Worm (Caenorhabditis elegans) whole organism, late embryonic: ENCODE measurements around the gene F53F8.7.

Experiments used
- F13H6.1 ChIP-seq: sonication (generic microtip); optimal IDR thresholded peaks from 2 replicates; lab custom pipeline; 2016; ENCODE audit warnings: missing genetic modification characterization, missing compliant biosample characterization
- K09A11.1 ChIP-seq: sonication (generic microtip); optimal IDR thresholded peaks from 2 replicates; lab custom pipeline; 2017; ENCODE audit warnings: antibody characterized with exemption, mild to moderate bottlenecking, missing genetic modification characterization, missing compliant biosample characterization; ENCODE audit not compliant: insufficient read depth
- ceh-2 ChIP-seq: sonication (generic microtip); optimal IDR thresholded peaks from 2 replicates; lab custom pipeline; 2016; ENCODE audit warnings: missing genotype, missing genetic modification characterization, missing compliant biosample characterization
- ceh-22 ChIP-seq: sonication (generic microtip); optimal IDR thresholded peaks from 2 replicates; lab custom pipeline; 2017; ENCODE audit warnings: missing biosample characterization, missing genetic modification characterization
- ceh-24 ChIP-seq: sonication (generic microtip); optimal IDR thresholded peaks from 2 replicates; lab custom pipeline; 2016; ENCODE audit warnings: mild to moderate bottlenecking, missing genetic modification characterization, missing compliant biosample characterization
- ceh-31 ChIP-seq: sonication (generic microtip); optimal IDR thresholded peaks from 2 replicates; lab custom pipeline; 2016; ENCODE audit warnings: missing genetic modification characterization, missing compliant biosample characterization
- ceh-34 ChIP-seq: sonication (generic microtip); optimal IDR thresholded peaks from 2 replicates; lab custom pipeline; 2016; ENCODE audit warnings: mild to moderate bottlenecking, missing genetic modification characterization, missing compliant biosample characterization
- ceh-45 ChIP-seq: fragments of 200-800 bp; sonication (Bioruptor generic); IDR thresholded peaks from 2 replicates; pipeline ENCODE4 v1.3.6; 2022; ENCODE audit warnings: missing genetic modification reagents, missing genetic modification characterization, missing compliant biosample characterization
- ceh-48 ChIP-seq: sonication (generic microtip); optimal IDR thresholded peaks from 2 replicates; lab custom pipeline; 2016; ENCODE audit warnings: missing genetic modification characterization, inconsistent platforms, missing compliant biosample characterization
- ceh-9 ChIP-seq: sonication (generic microtip); optimal IDR thresholded peaks from 2 replicates; lab custom pipeline; 2016; ENCODE audit warnings: mild to moderate bottlenecking, missing genetic modification characterization, inconsistent platforms, missing compliant biosample characterization
- dve-1 ChIP-seq: sonication (generic microtip); optimal IDR thresholded peaks from 2 replicates; lab custom pipeline; 2017; ENCODE audit warnings: antibody characterized with exemption, mild to moderate bottlenecking, missing genetic modification characterization, missing compliant biosample characterization
- elt-2 ChIP-seq: sonication (generic microtip); optimal IDR thresholded peaks from 2 replicates; lab custom pipeline; 2016; ENCODE audit warnings: missing genetic modification reagents, missing genetic modification characterization, missing compliant biosample characterization
- ets-4 ChIP-seq: sonication (generic microtip); optimal IDR thresholded peaks from 2 replicates; lab custom pipeline; 2016; ENCODE audit warnings: missing genetic modification characterization, missing compliant biosample characterization
- eyg-1 ChIP-seq: sonication (generic microtip); optimal IDR thresholded peaks from 2 replicates; lab custom pipeline; 2016; ENCODE audit warnings: missing genotype, missing genetic modification characterization, missing compliant biosample characterization
- fkh-10 ChIP-seq: fragments of 150-350 bp; optimal IDR thresholded peaks from 2 replicates; lab custom pipeline; 2014; ENCODE audit warnings: missing biosample characterization, missing genetic modification reagents, missing genetic modification characterization
- hlh-13 ChIP-seq: fragments of 200-800 bp; sonication (Bioruptor generic); optimal IDR thresholded peaks from 2 replicates; lab custom pipeline; 2018; ENCODE audit warnings: mild to moderate bottlenecking, missing genetic modification characterization, missing compliant biosample characterization
- hlh-30 ChIP-seq: sonication (generic microtip); optimal IDR thresholded peaks from 2 replicates; lab custom pipeline; 2017; ENCODE audit warnings: antibody characterized with exemption, missing genetic modification characterization, missing compliant biosample characterization; ENCODE audit not compliant: insufficient read depth
- hlh-8 ChIP-seq: sonication (generic microtip); optimal IDR thresholded peaks from 2 replicates; lab custom pipeline; 2016; ENCODE audit warnings: missing genotype, missing genetic modification characterization, missing compliant biosample characterization
- lim-6 ChIP-seq: sonication (generic microtip); optimal IDR thresholded peaks from 2 replicates; lab custom pipeline; 2016; ENCODE audit warnings: missing genetic modification characterization, missing compliant biosample characterization
- lin-11 ChIP-seq: fragments of 200-800 bp; sonication (Bioruptor generic); optimal IDR thresholded peaks from 2 replicates; lab custom pipeline; 2018; ENCODE audit warnings: mild to moderate bottlenecking, missing genetic modification characterization, missing compliant biosample characterization
- madf-2 ChIP-seq: sonication (generic microtip); optimal IDR thresholded peaks from 2 replicates; lab custom pipeline; 2017; ENCODE audit warnings: missing genetic modification characterization, missing compliant biosample characterization
- mec-3 ChIP-seq: sonication (generic microtip); optimal IDR thresholded peaks from 2 replicates; lab custom pipeline; 2016; ENCODE audit warnings: borderline replicate concordance, missing genetic modification characterization, missing compliant biosample characterization
- nhr-11 ChIP-seq: fragments of 150-350 bp; optimal IDR thresholded peaks from 2 replicates; lab custom pipeline; 2014; ENCODE audit warnings: missing biosample characterization, missing genetic modification characterization
- nhr-232 ChIP-seq: sonication (generic microtip); optimal IDR thresholded peaks from 2 replicates; lab custom pipeline; 2016; ENCODE audit warnings: missing genetic modification characterization, missing compliant biosample characterization
- npax-4 ChIP-seq: sonication (generic microtip); optimal IDR thresholded peaks from 2 replicates; lab custom pipeline; 2016; ENCODE audit warnings: missing genetic modification characterization, missing compliant biosample characterization
- odd-2 ChIP-seq: sonication (generic microtip); optimal IDR thresholded peaks from 2 replicates; lab custom pipeline; 2017; ENCODE audit warnings: antibody characterized with exemption, mild to moderate bottlenecking, missing genetic modification characterization, missing compliant biosample characterization
- pag-3 ChIP-seq: sonication (generic microtip); optimal IDR thresholded peaks from 2 replicates; lab custom pipeline; 2016; ENCODE audit warnings: missing compliant biosample characterization, missing genetic modification characterization, borderline replicate concordance
- pha-2 ChIP-seq: sonication (generic microtip); optimal IDR thresholded peaks from 2 replicates; lab custom pipeline; 2017; ENCODE audit warnings: mild to moderate bottlenecking, missing genetic modification characterization, missing compliant biosample characterization
- pqm-1 ChIP-seq: sonication (generic microtip); optimal IDR thresholded peaks from 2 replicates; lab custom pipeline; 2016; ENCODE audit warnings: missing genetic modification characterization, missing compliant biosample characterization
- ref-2 ChIP-seq: sonication (generic microtip); optimal IDR thresholded peaks from 2 replicates; lab custom pipeline; 2016; ENCODE audit warnings: missing genetic modification characterization, missing compliant biosample characterization
- sdc-2 ChIP-seq: sonication (generic microtip); optimal IDR thresholded peaks from 2 replicates; lab custom pipeline; 2016; ENCODE audit warnings: missing genotype, missing genetic modification characterization, missing compliant biosample characterization
- unc-86 ChIP-seq: sonication (generic microtip); optimal IDR thresholded peaks from 2 replicates; lab custom pipeline; 2016; ENCODE audit warnings: missing genetic modification characterization, missing compliant biosample characterization
- ztf-16 ChIP-seq: sonication (generic microtip); optimal IDR thresholded peaks from 2 replicates; lab custom pipeline; 2017; ENCODE audit warnings: missing genetic modification characterization, missing compliant biosample characterization

Gene F53F8.7

DNA sequence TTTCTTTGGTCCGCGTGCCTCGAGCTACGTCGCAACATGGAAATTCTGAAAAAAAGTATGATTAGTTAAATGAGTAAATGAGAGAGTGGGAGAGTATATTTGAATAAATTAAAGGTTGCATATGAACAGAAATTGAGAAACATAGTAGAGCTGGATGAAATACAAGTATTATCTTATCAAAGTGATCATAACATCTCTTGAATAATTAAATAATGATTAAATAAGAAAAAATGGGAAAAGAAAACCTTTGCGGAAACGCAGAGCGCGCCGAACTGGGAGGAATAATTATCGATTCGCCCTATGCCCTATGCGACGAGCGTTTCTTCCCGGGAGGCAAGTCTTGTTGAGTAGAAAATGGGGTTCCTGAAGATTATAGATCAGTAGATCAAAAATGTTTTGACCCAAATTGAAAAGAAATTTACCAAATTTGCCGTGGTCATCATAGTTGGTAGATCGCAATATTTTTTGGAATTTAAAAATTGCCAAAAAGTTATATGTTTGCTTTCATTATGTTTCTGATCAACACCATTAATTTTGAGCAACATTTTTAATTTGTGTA lies 8.6 kb downstream of the F53F8.7 start, which contains the start of gene F53F8.3:
Gene F53F8.3 (minus strand): TSS at position 51 of the 559 bp plus-strand sequence.
- TF ChIP-seq ceh-48 (tag; lab: Kevin White, UChicago) (no peak), eyg-1 (tag; lab: Kevin White, UChicago) (no peak), F13H6.1 (no peak), ceh-45 (GFP tag; lab: Robert Waterston, UW) (no peak), pag-3 (tag; lab: Kevin White, UChicago) (no peak), lim-6 (tag; lab: Kevin White, UChicago) (no peak), madf-2 (no peak)

DNA sequence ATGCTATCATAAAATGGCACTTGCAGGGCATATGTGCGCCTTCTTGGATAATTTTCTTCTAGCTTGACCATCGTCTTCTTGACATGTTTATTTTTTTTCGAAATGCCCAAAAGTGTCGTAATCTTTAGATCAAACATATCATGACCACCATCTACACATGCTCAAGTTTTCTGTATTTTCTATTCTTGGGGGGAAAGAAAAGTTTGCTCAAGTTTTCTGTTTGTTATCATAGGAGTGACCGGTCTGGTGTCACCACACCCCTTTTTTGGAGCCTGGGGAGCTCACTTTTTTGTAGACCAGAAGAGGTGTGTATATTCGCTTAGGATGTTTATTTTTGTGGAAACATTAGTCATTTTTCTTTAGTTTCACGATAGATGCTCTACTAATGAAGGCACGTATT lies 12.8 kb downstream of the F53F8.7 start, which contains the start of gene klf-2:
Gene klf-2 (plus strand): TSS at position 301 of the 400 bp plus-strand sequence.
- no peak for TF ChIP-seq hlh-30
- TF ChIP-seq ets-4: no peak
- no peak for TF ChIP-seq npax-4 (tag; lab: Kevin White, UChicago)
- no peak for TF ChIP-seq sdc-2 (tag; lab: Kevin White, UChicago)
- no peak for TF ChIP-seq ceh-45 (GFP tag; lab: Robert Waterston, UW)
- TF ChIP-seq ceh-22 (tag; lab: Kevin White, UChicago): no peak
- TF ChIP-seq fkh-10 (GFP tag; lab: Kevin White, UChicago): no peak
- no peak for TF ChIP-seq odd-2 (tag; lab: Kevin White, UChicago)

DNA sequence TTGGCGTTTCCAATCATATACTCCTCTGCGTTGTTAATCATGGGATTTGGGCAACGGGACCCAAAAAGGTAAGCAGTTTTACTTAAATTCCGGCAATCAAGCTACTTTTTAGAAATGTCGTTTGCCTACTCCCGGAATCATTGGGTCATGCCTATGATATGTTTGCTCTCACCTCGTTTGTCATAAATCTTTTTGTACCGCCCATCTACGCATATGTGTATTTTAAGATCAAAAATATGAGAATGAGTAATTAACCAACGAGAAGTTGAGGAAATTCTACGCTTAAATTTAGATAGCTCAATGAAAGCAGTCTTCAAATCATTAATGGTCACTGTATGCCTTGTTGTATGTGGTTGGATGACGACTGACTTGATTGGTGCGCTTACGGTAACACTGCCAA lies 15.9 kb downstream of the F53F8.7 start:
- TF ChIP-seq ceh-2 (tag; lab: Kevin White, UChicago) (no peak), nhr-11 (tag; lab: Kevin White, UChicago) (no peak), fkh-10 (GFP tag; lab: Kevin White, UChicago) (no peak), npax-4 (tag; lab: Kevin White, UChicago) (no peak), dve-1 (no peak), ref-2 (tag; lab: Kevin White, UChicago) (no peak), K09A11.1 (tag; lab: Kevin White, UChicago) (no peak), ceh-31 (no peak), nhr-232 (tag; lab: Kevin White, UChicago) (no peak), pha-2 (tag; lab: Kevin White, UChicago) (no peak), lin-11 (tag; lab: Kevin White, UChicago) (no peak), hlh-13 (GFP tag; lab: Kevin White, UChicago) (no peak)
- TF ChIP-seq, all 69 proteins: peak for 0

DNA sequence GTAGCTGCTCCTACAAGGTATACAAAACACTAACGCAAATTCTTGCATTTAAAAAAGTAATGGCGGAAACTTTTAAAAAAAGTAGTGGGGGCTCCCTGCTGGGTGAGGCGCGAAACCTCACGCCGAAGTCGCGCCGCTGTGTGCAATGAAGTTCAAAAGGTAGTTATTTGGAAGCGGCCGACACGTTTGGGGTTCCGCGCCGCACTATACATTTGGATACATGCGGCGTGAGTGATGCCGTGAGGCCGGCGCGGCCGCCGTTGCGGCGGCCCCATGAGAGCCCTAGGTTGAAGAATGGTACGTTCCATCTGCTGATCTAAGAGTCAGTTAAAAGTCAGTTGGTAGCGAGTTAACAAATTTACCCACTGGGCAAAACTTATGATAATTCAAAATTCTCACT lies 16.3 kb downstream of the F53F8.7 start:
- TF ChIP-seq unc-86 (tag; lab: Kevin White, UChicago): no peak
- peak; percentile 8 for TF ChIP-seq ref-2 (tag; lab: Kevin White, UChicago)

DNA sequence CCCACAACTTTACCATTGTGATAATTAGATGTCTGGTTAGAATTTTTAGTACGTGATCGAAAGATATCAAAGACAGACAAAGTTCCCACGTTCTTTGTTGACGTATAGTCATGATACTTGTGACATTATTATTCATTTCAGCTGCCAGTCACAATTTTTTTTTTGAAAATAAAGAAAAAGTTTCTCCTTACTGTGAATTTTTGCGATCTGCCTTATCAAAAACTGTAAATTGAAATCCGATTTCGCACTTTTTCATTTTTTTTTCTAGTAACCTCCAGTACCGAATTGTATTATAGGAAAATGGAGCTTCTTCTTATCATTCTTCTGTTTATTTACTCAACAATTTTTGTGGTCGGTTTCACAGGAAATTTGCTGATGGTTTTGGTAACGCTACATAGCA lies 17.0 kb downstream of the F53F8.7 start, which contains the start of gene srsx-35:
Gene srsx-35 (plus strand): TSS at position 301 of the 400 bp plus-strand sequence.
- no peak for TF ChIP-seq pqm-1 (tag; lab: Kevin White, UChicago)
- no peak for TF ChIP-seq elt-2 (tag; lab: Kevin White, UChicago)
- TF ChIP-seq ceh-34 (tag; lab: Kevin White, UChicago): no peak
- TF ChIP-seq ceh-24: no peak
- no peak for TF ChIP-seq ref-2 (tag; lab: Kevin White, UChicago)
- no peak for TF ChIP-seq ceh-9 (tag; lab: Kevin White, UChicago)
- no peak for TF ChIP-seq ceh-31
- no peak for TF ChIP-seq hlh-8 (tag; lab: Kevin White, UChicago)
- no peak for TF ChIP-seq pha-2 (tag; lab: Kevin White, UChicago)
- TF ChIP-seq mec-3: no peak
- TF ChIP-seq ztf-16 (tag; lab: Kevin White, UChicago): no peak
